Worm (Caenorhabditis elegans) whole organism, L3 larva: ENCODE results near the gene F55G1.6.
A peak's percentile ranks its signal among the peaks of the same experiment; 100 is the strongest.

Experiments
- ama-1 ChIP-seq: fragments of 150-350 bp; optimal IDR thresholded peaks from 2 replicates; lab custom pipeline; 2018
- egl-27 ChIP-seq: sonication (generic microtip); optimal IDR thresholded peaks from 4 replicates; lab custom pipeline; 2017; ENCODE audit warnings: missing biosample characterization, missing genetic modification reagents, missing genetic modification characterization
- fkh-10 ChIP-seq: sonication (generic microtip); optimal IDR thresholded peaks from 2 replicates; lab custom pipeline; 2017; ENCODE audit warnings: missing biosample characterization, missing genetic modification reagents, missing genetic modification characterization
- nhr-237 ChIP-seq: fragments of 150-350 bp; optimal IDR thresholded peaks from 2 replicates; lab custom pipeline; 2014; ENCODE audit warnings: missing biosample characterization, missing genetic modification characterization
- nhr-77 ChIP-seq: fragments of 150-350 bp; optimal IDR thresholded peaks from 2 replicates; lab custom pipeline; 2014; ENCODE audit warnings: missing biosample characterization, missing genetic modification characterization
- pha-4 ChIP-seq: fragments of 150-350 bp; optimal IDR thresholded peaks from 2 replicates; lab custom pipeline; 2014; ENCODE audit warnings: missing biosample characterization, missing genetic modification reagents, missing genetic modification characterization
- pqm-1 ChIP-seq: fragments of 150-350 bp; optimal IDR thresholded peaks from 2 replicates; lab custom pipeline; 2017; ENCODE audit warnings: missing biosample characterization, missing genetic modification characterization, inconsistent platforms
- sea-2 ChIP-seq: fragments of 150-350 bp; sonication (generic microtip); optimal IDR thresholded peaks from 4 replicates; lab custom pipeline; 2014; ENCODE audit warnings: missing biosample characterization, missing genetic modification reagents, missing genetic modification characterization
- unc-39 ChIP-seq: sonication (generic microtip); optimal IDR thresholded peaks from 4 replicates; lab custom pipeline; 2017; ENCODE audit warnings: missing biosample characterization, missing genetic modification characterization
- unc-62 ChIP-seq: fragments of 150-350 bp; sonication (generic microtip); optimal IDR thresholded peaks from 4 replicates; lab custom pipeline; 2014; ENCODE audit warnings: missing biosample characterization, missing genetic modification reagents, missing genetic modification characterization

DNA sequence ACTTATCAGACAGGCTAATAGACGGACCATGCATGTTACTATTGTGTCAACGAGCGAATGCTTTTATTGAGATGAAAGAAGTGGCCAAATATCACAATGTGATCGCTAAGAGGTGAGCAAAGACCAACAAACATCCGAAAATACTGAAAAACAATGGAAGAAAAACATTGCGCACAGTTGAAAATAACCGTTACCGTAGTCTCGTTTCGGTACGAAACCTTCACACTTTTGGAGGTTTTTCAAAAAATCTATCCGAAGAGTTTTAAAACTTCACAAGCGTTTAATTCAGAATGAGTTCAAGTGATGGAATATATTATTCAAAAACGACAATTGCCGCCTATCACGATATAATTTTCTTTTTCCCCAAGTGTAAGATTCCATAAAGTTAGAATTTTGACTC is 35.5 kb downstream of the F55G1.6 start:
- no peak for TF ChIP-seq ama-1 (lab: Kevin White, UChicago)
- TF ChIP-seq pqm-1 (tag; lab: Kevin White, UChicago): no peak
- no peak for TF ChIP-seq fkh-10
- no peak for TF ChIP-seq nhr-237
- TF ChIP-seq pha-4 (tag; lab: Kevin White, UChicago): peak; percentile 61
- TF ChIP-seq nhr-77 (tag; lab: Kevin White, UChicago): no peak
- no peak for TF ChIP-seq egl-27 (tag; lab: Kevin White, UChicago)
- TF ChIP-seq unc-39 (tag; lab: Kevin White, UChicago): no peak
- no peak for TF ChIP-seq unc-62
- no peak for TF ChIP-seq sea-2 (GFP tag; lab: Kevin White, UChicago)
